Worm (Caenorhabditis elegans) whole organism, young adult: ENCODE data around the gene C17B7.9.

Experiments used
- B0019.2 ChIP-seq: fragments of 200-800 bp; sonication (Bioruptor generic); conservative IDR thresholded peaks from 2 replicates; pipeline ENCODE4 v1.3.6; 2022; ENCODE audit warnings: missing genetic modification reagents, missing genetic modification characterization, missing compliant biosample characterization
- C17E4.6 ChIP-seq: fragments of 200-800 bp; sonication (Bioruptor generic); IDR thresholded peaks from 2 replicates; pipeline ENCODE4 v1.3.6; 2022; ENCODE audit warnings: missing genetic modification reagents, missing genetic modification characterization, missing compliant biosample characterization
- D2030.7 ChIP-seq: fragments of 200-800 bp; sonication (Bioruptor generic); IDR thresholded peaks from 2 replicates; pipeline ENCODE4 v1.3.6; 2022; ENCODE audit warnings: missing genetic modification reagents, missing genetic modification characterization, missing compliant biosample characterization
- F10E7.11 ChIP-seq: sonication (generic microtip); optimal IDR thresholded peaks from 2 replicates; lab custom pipeline; 2017; ENCODE audit warnings: mild to moderate bottlenecking, missing genetic modification characterization, moderate library complexity, missing compliant biosample characterization
- F23B12.7 ChIP-seq: sonication (generic microtip); optimal IDR thresholded peaks from 2 replicates; lab custom pipeline; 2017; ENCODE audit warnings: missing genetic modification characterization, mild to moderate bottlenecking, missing compliant biosample characterization, antibody characterized with exemption, moderate library complexity; ENCODE audit not compliant: insufficient read depth
- F33H1.4 ChIP-seq: fragments of 200-800 bp; sonication (Bioruptor generic); IDR thresholded peaks from 2 replicates; pipeline ENCODE4 v1.3.6; 2022; ENCODE audit warnings: missing genetic modification reagents, missing genetic modification characterization, missing compliant biosample characterization
- F37B4.10 ChIP-seq: fragments of 200-800 bp; sonication (Bioruptor generic); IDR thresholded peaks from 2 replicates; pipeline ENCODE4 v1.3.6; 2022; ENCODE audit warnings: missing genetic modification characterization, missing compliant biosample characterization
- F39B2.1 ChIP-seq: fragments of 200-800 bp; sonication (Bioruptor generic); IDR thresholded peaks from 2 replicates; pipeline ENCODE4 v1.3.6; 2022; ENCODE audit warnings: missing genetic modification reagents, missing genetic modification characterization, missing compliant biosample characterization
- K12H6.12 ChIP-seq: fragments of 200-800 bp; sonication (Bioruptor generic); optimal IDR thresholded peaks from 2 replicates; lab custom pipeline; 2018; ENCODE audit warnings: mild to moderate bottlenecking, missing genetic modification characterization, missing compliant biosample characterization
- T26A5.8 ChIP-seq: sonication (generic microtip); optimal IDR thresholded peaks from 2 replicates; lab custom pipeline; 2016; ENCODE audit warnings: missing genetic modification characterization, missing compliant biosample characterization
- Y79H2A.3 ChIP-seq: fragments of 200-800 bp; sonication (Bioruptor generic); conservative IDR thresholded peaks from 2 replicates; pipeline ENCODE4 v1.3.6; 2022; ENCODE audit warnings: missing genetic modification reagents, missing genetic modification characterization, missing compliant biosample characterization
- athp-1 ChIP-seq: sonication (generic microtip); optimal IDR thresholded peaks from 2 replicates; lab custom pipeline; 2017; ENCODE audit warnings: mild to moderate bottlenecking, missing genetic modification characterization, missing compliant biosample characterization
- ceh-40 ChIP-seq: fragments of 200-800 bp; sonication (Bioruptor generic); IDR thresholded peaks from 2 replicates; pipeline ENCODE4 v1.3.6; 2022; ENCODE audit warnings: missing genetic modification characterization, missing compliant biosample characterization
- dox-1 ChIP-seq: fragments of 200-800 bp; sonication (Bioruptor generic); IDR thresholded peaks from 2 replicates; pipeline ENCODE4 v1.3.6; 2022; ENCODE audit warnings: missing genetic modification reagents, missing genetic modification characterization, missing compliant biosample characterization
- ets-4 ChIP-seq: fragments of 200-800 bp; sonication (Bioruptor generic); optimal IDR thresholded peaks from 2 replicates; lab custom pipeline; 2018; ENCODE audit warnings: mild to moderate bottlenecking, missing genetic modification characterization, missing compliant biosample characterization
- gei-17 ChIP-seq: fragments of 200-800 bp; sonication (Bioruptor generic); optimal IDR thresholded peaks from 2 replicates; lab custom pipeline; 2018; ENCODE audit warnings: mild to moderate bottlenecking, missing genetic modification characterization, missing compliant biosample characterization
- hmg-20 ChIP-seq: fragments of 200-800 bp; sonication (Bioruptor generic); IDR thresholded peaks from 2 replicates; pipeline ENCODE4 v1.3.6; 2022; ENCODE audit warnings: missing genetic modification reagents, missing genetic modification characterization, missing compliant biosample characterization
- hsf-1 ChIP-seq: fragments of 200-800 bp; sonication (Bioruptor generic); IDR thresholded peaks from 2 replicates; pipeline ENCODE4 v1.3.6; 2022; ENCODE audit warnings: missing genetic modification reagents, missing genetic modification characterization, missing compliant biosample characterization
- lin-35 ChIP-seq, 3 experiments: fragments of 150-350 bp in 2 of 3; sonication (generic microtip) in 1 of 3; optimal IDR thresholded peaks; 2 replicates each; lab custom pipeline; 2014 to 2018; ENCODE audit warnings: missing biosample characterization in 3 of 3, missing genetic modification characterization in 3 of 3, missing genetic modification reagents in 3 of 3
- lin-40 ChIP-seq: sonication (generic microtip); optimal IDR thresholded peaks from 2 replicates; lab custom pipeline; 2016; ENCODE audit warnings: missing genetic modification characterization, mild to moderate bottlenecking, missing compliant biosample characterization, missing genotype, missing genetic modification reagents
- lsl-1 ChIP-seq: fragments of 200-800 bp; sonication (Bioruptor generic); optimal IDR thresholded peaks from 2 replicates; lab custom pipeline; 2018; ENCODE audit warnings: mild to moderate bottlenecking, missing genetic modification characterization, moderate library complexity, missing compliant biosample characterization
- mcd-1 ChIP-seq: fragments of 200-800 bp; sonication (Bioruptor generic); IDR thresholded peaks from 2 replicates; pipeline ENCODE4 v1.3.6; 2022; ENCODE audit warnings: missing genetic modification reagents, missing genetic modification characterization, missing compliant biosample characterization
- nfyb-1 ChIP-seq: fragments of 200-800 bp; sonication (Bioruptor generic); IDR thresholded peaks from 2 replicates; pipeline ENCODE4 v1.3.6; 2022; ENCODE audit warnings: missing genetic modification reagents, missing genetic modification characterization, missing compliant biosample characterization
- nhr-27 ChIP-seq: fragments of 200-800 bp; sonication (Bioruptor generic); optimal IDR thresholded peaks from 2 replicates; lab custom pipeline; 2018; ENCODE audit warnings: mild to moderate bottlenecking, missing genetic modification characterization, moderate library complexity, missing compliant biosample characterization
- nhr-80 ChIP-seq: sonication (generic microtip); optimal IDR thresholded peaks from 2 replicates; lab custom pipeline; 2016; ENCODE audit warnings: missing genetic modification characterization, missing compliant biosample characterization
- pbrm-1 ChIP-seq: fragments of 200-800 bp; sonication (Bioruptor generic); IDR thresholded peaks from 2 replicates; pipeline ENCODE4 v1.3.6; 2022; ENCODE audit warnings: missing genetic modification reagents, missing genetic modification characterization, missing compliant biosample characterization
- sea-2 ChIP-seq: fragments of 200-800 bp; sonication (Bioruptor generic); IDR thresholded peaks from 2 replicates; pipeline ENCODE4 v1.3.6; 2022; ENCODE audit warnings: missing genetic modification characterization, missing compliant biosample characterization
- somi-1 ChIP-seq: fragments of 200-800 bp; sonication (Bioruptor generic); optimal IDR thresholded peaks from 2 replicates; lab custom pipeline; 2018; ENCODE audit warnings: mild to moderate bottlenecking, missing genetic modification characterization, missing compliant biosample characterization
- sptf-2 ChIP-seq: fragments of 200-800 bp; sonication (Bioruptor generic); optimal IDR thresholded peaks from 2 replicates; lab custom pipeline; 2018; ENCODE audit warnings: mild to moderate bottlenecking, missing genetic modification characterization, missing compliant biosample characterization
- tlf-1 ChIP-seq: fragments of 200-800 bp; sonication (Bioruptor generic); optimal IDR thresholded peaks from 2 replicates; lab custom pipeline; 2018; ENCODE audit warnings: mild to moderate bottlenecking, missing genetic modification characterization, missing compliant biosample characterization
- unc-62 ChIP-seq: fragments of 150-350 bp; optimal IDR thresholded peaks from 2 replicates; lab custom pipeline; 2014; ENCODE audit warnings: missing biosample characterization, missing genetic modification reagents, missing genetic modification characterization
- ztf-25 ChIP-seq: fragments of 200-800 bp; sonication (Bioruptor generic); IDR thresholded peaks from 2 replicates; pipeline ENCODE4 v1.3.6; 2022; ENCODE audit warnings: missing genetic modification reagents, missing genetic modification characterization, missing compliant biosample characterization
- ztf-26 ChIP-seq: sonication (generic microtip); optimal IDR thresholded peaks from 2 replicates; lab custom pipeline; 2017; ENCODE audit warnings: missing genetic modification characterization, missing compliant biosample characterization

The C17B7.9 gene

ce11 chrV:3344001-3344400, 12.1 kb upstream of the C17B7.9 start (continued):
- TF ChIP-seq C17E4.6 = no peak
- TF ChIP-seq ceh-40 (GFP tag; lab: Robert Waterston, UW) = no peak
- no peak for TF ChIP-seq mcd-1
- TF ChIP-seq K12H6.12 = no peak

ce11 chrV:3342504-3342903, 10.6 kb upstream of the C17B7.9 start, which contains the start of gene C17B7.3:
Gene C17B7.3 (plus strand): TSS chrV:3342804.
- TF ChIP-seq dox-1 (GFP tag; lab: Robert Waterston, UW) (no peak), ztf-25 (no peak)

ce11 chrV:3341906-3342305, 10.0 kb upstream of the C17B7.9 start, which contains the start of gene C17B7.10:
Gene C17B7.10 (minus strand): TSS chrV:3342006.
- TF ChIP-seq sptf-2 (GFP tag; lab: Kevin White, UChicago) (no peak), T26A5.8 (tag; lab: Kevin White, UChicago) (no peak), C17E4.6 (0 out of 2 replicates have a peak, but pooled peaks have one; percentile 30)

DNA sequence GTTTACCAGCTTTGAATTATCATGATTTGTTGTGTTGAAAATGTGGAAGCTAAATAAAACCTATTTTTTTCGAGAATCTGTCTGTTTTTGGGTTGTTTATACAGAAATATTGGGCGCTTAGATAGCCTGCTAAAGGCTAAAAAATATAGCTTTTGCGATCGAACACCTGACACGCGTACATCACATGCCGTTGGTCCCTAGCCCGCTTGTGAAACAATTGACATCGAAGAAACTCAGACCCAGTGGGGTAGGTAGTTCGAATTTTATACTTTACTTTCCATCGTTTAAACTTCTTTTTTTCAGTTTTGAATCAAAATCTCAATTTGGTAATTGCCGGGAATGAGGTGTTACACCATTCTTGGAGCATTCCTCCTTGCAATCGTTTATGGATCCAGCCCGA, 7.1 kb upstream of the C17B7.9 start, which contains the start of gene C17B7.4:
C17B7.4 (plus strand) TSS at position 301 of the 400 bp plus-strand sequence.
- TF ChIP-seq gei-17 (GFP tag; lab: Kevin White, UChicago) (no peak), tlf-1 (GFP tag; lab: Kevin White, UChicago) (no peak), ets-4 (GFP tag; lab: Kevin White, UChicago) (no peak), lsl-1 (GFP tag; lab: Kevin White, UChicago) (no peak), ztf-26 (tag; lab: Kevin White, UChicago) (no peak), nfyb-1 (GFP tag; lab: Robert Waterston, UW) (no peak), athp-1 (tag; lab: Kevin White, UChicago) (no peak), lin-40 (tag; lab: Kevin White, UChicago) (no peak), hsf-1 (GFP tag; lab: Robert Waterston, UW) (no peak), F39B2.1 (GFP tag; lab: Robert Waterston, UW) (no peak), unc-62 (no peak), F23B12.7 (tag; lab: Kevin White, UChicago) (no peak), Y79H2A.3 (GFP tag; lab: Robert Waterston, UW) (no peak), nhr-80 (tag; lab: Kevin White, UChicago) (no peak)

DNA sequence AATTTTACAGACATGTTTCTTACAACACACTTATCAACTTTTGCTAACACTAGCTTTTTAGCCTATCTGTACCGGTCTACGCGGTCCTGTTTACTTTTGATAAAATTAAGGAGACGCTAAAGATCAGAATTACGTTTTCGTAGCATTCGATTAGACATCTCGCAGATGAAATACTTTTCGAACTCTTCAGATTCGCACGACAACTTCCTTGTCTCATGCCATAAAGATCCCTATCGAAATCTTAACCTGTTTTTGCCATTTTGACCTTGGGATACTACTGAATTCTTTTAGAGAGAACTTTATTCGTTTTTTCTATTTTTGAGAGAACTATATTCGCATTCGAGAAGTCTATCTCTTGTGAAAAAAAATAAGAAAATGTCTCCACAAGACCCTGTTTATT, 1.4 kb upstream of the C17B7.9 start, which contains the start of gene C17B7.5:
C17B7.5 (plus strand) TSS at position 301 of the 400 bp plus-strand sequence.
- TF ChIP-seq nhr-27 (no peak), hmg-20 (GFP tag; lab: Robert Waterston, UW) (no peak), B0019.2 (GFP tag; lab: Robert Waterston, UW) (no peak), athp-1 (tag; lab: Kevin White, UChicago) (no peak), F37B4.10 (no peak), somi-1 (GFP tag; lab: Kevin White, UChicago) (no peak), F10E7.11 (tag; lab: Kevin White, UChicago) (no peak), ztf-25 (no peak), D2030.7 (GFP tag; lab: Robert Waterston, UW) (no peak), sea-2 (GFP tag; lab: Robert Waterston, UW) (no peak), F33H1.4 (GFP tag; lab: Robert Waterston, UW) (no peak), pbrm-1 (GFP tag; lab: Robert Waterston, UW) (no peak), lin-35 (GFP tag; optimal IDR thresholded peaks at IDR 0.05; lab: Kevin White, UChicago) (no peak)
